Fruit fly (Drosophila melanogaster) Kc167 (cell line): ENCODE measurements around the gene CG7011.

ENCODE experiments used
- h ChIP-seq: fragments of >200 bp; optimal IDR thresholded peaks from 3 replicates; lab custom pipeline; 2018; ENCODE audit warnings: missing external identifiers
- insv ChIP-seq: fragments of >200 bp; optimal IDR thresholded peaks from 3 replicates; lab custom pipeline; 2018; ENCODE audit warnings: missing external identifiers
- psq ChIP-seq: fragments of >200 bp; optimal IDR thresholded peaks from 2 replicates; lab custom pipeline; 2017; ENCODE audit warnings: missing external identifiers

- TF ChIP-seq insv (lab: Kevin White, UChicago): no peak
- TF ChIP-seq psq (lab: Kevin White, UChicago): no peak
- no peak for TF ChIP-seq h (lab: Kevin White, UChicago)
Measured at dm6 chr3L:15123736-15124135, 39.7 kb downstream of the CG7011 start.
